Fruit fly (Drosophila melanogaster) whole organism, embryonic: ENCODE measurements around the gene CG9674.

Experiments used
- Aef1 ChIP-seq: fragments of 200-800 bp; sonication (Bioruptor generic); IDR thresholded peaks from 3 replicates; pipeline ENCODE4 v1.3.6; 2022; ENCODE audit warnings: missing biosample characterization, missing genetic modification characterization
- BtbVII ChIP-seq: fragments of 200-800 bp; sonication (Bioruptor generic); optimal IDR thresholded peaks from 3 replicates; lab custom pipeline; 2017; ENCODE audit warnings: missing biosample characterization, mild to moderate bottlenecking, missing genetic modification characterization
- CG10209 ChIP-seq: fragments of 200-800 bp; sonication (Bioruptor generic); optimal IDR thresholded peaks from 3 replicates; lab custom pipeline; 2017; ENCODE audit warnings: missing biosample characterization, mild to moderate bottlenecking, missing genetic modification characterization, missing genetic modification reagents
- CG1024 ChIP-seq: fragments of 200-800 bp; sonication (Bioruptor generic); IDR thresholded peaks from 2 replicates; pipeline ENCODE4 v1.3.6; 2022; ENCODE audit warnings: missing biosample characterization, missing genetic modification characterization
- CG10565 ChIP-seq: fragments of 200-800 bp; sonication (Bioruptor generic); optimal IDR thresholded peaks from 3 replicates; lab custom pipeline; 2016; ENCODE audit warnings: missing biosample characterization, mild to moderate bottlenecking, missing genetic modification characterization
- CG10654 ChIP-seq: fragments of 200-800 bp; sonication (Bioruptor generic); optimal IDR thresholded peaks from 2 replicates; lab custom pipeline; 2016; ENCODE audit warnings: missing biosample characterization, missing genetic modification characterization
- CG11456 ChIP-seq: fragments of 200-800 bp; sonication (Bioruptor generic); IDR thresholded peaks from 3 replicates; pipeline ENCODE4 v1.3.6; 2022; ENCODE audit warnings: missing biosample characterization, missing genetic modification characterization
- CG12071 ChIP-seq: fragments of 200-800 bp; sonication (Bioruptor generic); optimal IDR thresholded peaks from 3 replicates; lab custom pipeline; 2018; ENCODE audit warnings: missing biosample characterization, mild to moderate bottlenecking, missing genetic modification characterization
- CG12236 ChIP-seq: fragments of 200-800 bp; sonication (Bioruptor generic); optimal IDR thresholded peaks from 2 replicates; lab custom pipeline; 2016; ENCODE audit warnings: missing biosample characterization, missing genetic modification characterization
- CG1233 ChIP-seq: fragments of 200-800 bp; sonication (Bioruptor generic); optimal IDR thresholded peaks from 4 replicates; lab custom pipeline; 2018; ENCODE audit warnings: missing biosample characterization, mild to moderate bottlenecking, missing genetic modification characterization
- CG12769 ChIP-seq: fragments of 200-800 bp; sonication (Bioruptor generic); optimal IDR thresholded peaks from 2 replicates; lab custom pipeline; 2019; ENCODE audit warnings: missing biosample characterization, mild to moderate bottlenecking, missing genetic modification characterization, moderate library complexity
- CG12942 ChIP-seq: fragments of 200-800 bp; sonication (Bioruptor generic); optimal IDR thresholded peaks from 3 replicates; lab custom pipeline; 2016; ENCODE audit warnings: missing biosample characterization, missing genetic modification characterization
- CG13424 ChIP-seq: fragments of 200-800 bp; sonication (Bioruptor generic); optimal IDR thresholded peaks from 2 replicates; lab custom pipeline; 2019; ENCODE audit warnings: missing biosample characterization, mild to moderate bottlenecking, missing genetic modification characterization, moderate library complexity
- CG14441 ChIP-seq: fragments of 200-800 bp; sonication (Bioruptor generic); IDR thresholded peaks from 2 replicates; pipeline ENCODE4 v1.3.6; 2022; ENCODE audit warnings: missing biosample characterization, missing genetic modification characterization
- CG15696 ChIP-seq: fragments of 200-800 bp; sonication (Bioruptor generic); optimal IDR thresholded peaks from 2 replicates; lab custom pipeline; 2019; ENCODE audit warnings: missing biosample characterization, mild to moderate bottlenecking, missing genetic modification characterization, moderate library complexity
- CG17186 ChIP-seq: fragments of 200-800 bp; sonication (Bioruptor generic); optimal IDR thresholded peaks from 3 replicates; lab custom pipeline; 2017; ENCODE audit warnings: missing biosample characterization, missing genetic modification reagents, missing genetic modification characterization
- CG2129 ChIP-seq: fragments of 200-800 bp; sonication (Bioruptor generic); IDR thresholded peaks from 2 replicates; pipeline ENCODE4 v1.3.6; 2022; ENCODE audit warnings: missing biosample characterization, missing genetic modification characterization; ENCODE audit not compliant: partially characterized antibody
- CG4328 ChIP-seq: fragments of 200-800 bp; sonication (Bioruptor generic); optimal IDR thresholded peaks from 3 replicates; lab custom pipeline; 2017; ENCODE audit warnings: missing biosample characterization, missing genetic modification reagents, missing genetic modification characterization
- CG7271 ChIP-seq: fragments of 200-800 bp; sonication (Bioruptor generic); optimal IDR thresholded peaks from 2 replicates; lab custom pipeline; 2018; ENCODE audit warnings: missing biosample characterization, mild to moderate bottlenecking, missing genetic modification characterization, moderate library complexity
- CG7987 ChIP-seq: fragments of 200-800 bp; sonication (Bioruptor generic); optimal IDR thresholded peaks from 2 replicates; lab custom pipeline; 2018; ENCODE audit warnings: missing biosample characterization, mild to moderate bottlenecking, missing genetic modification characterization, moderate library complexity
- CG8944 ChIP-seq: fragments of 200-800 bp; sonication (Bioruptor generic); optimal IDR thresholded peaks from 3 replicates; lab custom pipeline; 2016; ENCODE audit warnings: missing biosample characterization, missing genetic modification characterization
- CkIIα-i1 ChIP-seq: fragments of 200-800 bp; sonication (Bioruptor generic); IDR thresholded peaks from 2 replicates; pipeline ENCODE4 v1.3.6; 2022; ENCODE audit warnings: missing biosample characterization, missing genetic modification characterization
- Dbx ChIP-seq: fragments of 200-800 bp; sonication (Bioruptor generic); IDR thresholded peaks from 3 replicates; pipeline ENCODE4 v1.3.6; 2022; ENCODE audit warnings: missing biosample characterization, missing genetic modification characterization
- Deaf1 ChIP-seq: fragments of 200-800 bp; optimal IDR thresholded peaks from 3 replicates; lab custom pipeline; 2019; ENCODE audit warnings: missing biosample characterization, mild to moderate bottlenecking, missing genetic modification characterization, moderate library complexity
- Doc3 ChIP-seq: fragments of 200-800 bp; sonication (Bioruptor generic); IDR thresholded peaks from 3 replicates; pipeline ENCODE4 v1.3.6; 2022; ENCODE audit warnings: missing biosample characterization, missing genetic modification characterization; ENCODE audit not compliant: partially characterized antibody
- HmgD ChIP-seq: fragments of 200-800 bp; sonication (Bioruptor generic); optimal IDR thresholded peaks from 3 replicates; lab custom pipeline; 2016; ENCODE audit warnings: missing biosample characterization, missing genetic modification characterization
- Lpt ChIP-seq: fragments of >200 bp; optimal IDR thresholded peaks from 2 replicates; lab custom pipeline; 2018; ENCODE audit warnings: missing biosample characterization, missing genetic modification characterization
- Mes4 ChIP-seq: fragments of 200-800 bp; sonication (Bioruptor generic); optimal IDR thresholded peaks from 2 replicates; lab custom pipeline; 2016; ENCODE audit warnings: missing biosample characterization, missing genetic modification characterization
- Myb ChIP-seq: fragments of 200-800 bp; sonication (Bioruptor generic); optimal IDR thresholded peaks from 2 replicates; lab custom pipeline; 2016; ENCODE audit warnings: missing biosample characterization, missing genetic modification characterization
- Side ChIP-seq: fragments of 200-800 bp; sonication (Bioruptor generic); optimal IDR thresholded peaks from 2 replicates; lab custom pipeline; 2016; ENCODE audit warnings: missing biosample characterization, missing genetic modification characterization
- Sox100B ChIP-seq: fragments of 200-800 bp; sonication (Bioruptor generic); optimal IDR thresholded peaks from 3 replicates; lab custom pipeline; 2018; ENCODE audit warnings: missing biosample characterization, mild to moderate bottlenecking, missing genetic modification characterization
- Xrp1 ChIP-seq: fragments of 200-800 bp; sonication (Bioruptor generic); IDR thresholded peaks from 2 replicates; pipeline ENCODE4 v1.3.6; 2022; ENCODE audit warnings: missing biosample characterization, missing genetic modification characterization
- ato ChIP-seq: fragments of 200-800 bp; sonication (Bioruptor generic); IDR thresholded peaks from 2 replicates; pipeline ENCODE4 v1.3.6; 2022; ENCODE audit warnings: missing biosample characterization, missing genetic modification characterization; ENCODE audit not compliant: partially characterized antibody
- bab2 ChIP-seq: fragments of 200-800 bp; sonication (Bioruptor generic); optimal IDR thresholded peaks from 2 replicates; lab custom pipeline; 2016; ENCODE audit warnings: missing biosample characterization, missing genetic modification characterization
- crc ChIP-seq: fragments of 200-800 bp; sonication (Bioruptor generic); optimal IDR thresholded peaks from 2 replicates; lab custom pipeline; 2016; ENCODE audit warnings: missing biosample characterization, missing genetic modification characterization
- da ChIP-seq: fragments of 200-800 bp; sonication (Bioruptor generic); optimal IDR thresholded peaks from 2 replicates; lab custom pipeline; 2016; ENCODE audit warnings: missing biosample characterization, missing genetic modification characterization
- dati ChIP-seq: fragments of 200-800 bp; sonication (Bioruptor generic); IDR thresholded peaks from 2 replicates; pipeline ENCODE4 v1.3.6; 2022; ENCODE audit warnings: missing biosample characterization, missing genetic modification characterization
- fru ChIP-seq: fragments of >200 bp; optimal IDR thresholded peaks from 2 replicates; lab custom pipeline; 2017
- kah ChIP-seq: fragments of 200-800 bp; sonication (Bioruptor generic); optimal IDR thresholded peaks from 2 replicates; lab custom pipeline; 2018; ENCODE audit warnings: missing biosample characterization, mild to moderate bottlenecking, missing genetic modification characterization
- maf-S ChIP-seq: fragments of 200-800 bp; sonication (Bioruptor generic); optimal IDR thresholded peaks from 2 replicates; lab custom pipeline; 2016; ENCODE audit warnings: missing biosample characterization, missing genetic modification characterization
- nerfin-1 ChIP-seq: fragments of 200-800 bp; sonication (Bioruptor generic); optimal IDR thresholded peaks from 3 replicates; lab custom pipeline; 2019; ENCODE audit warnings: missing biosample characterization, mild to moderate bottlenecking, missing genetic modification characterization, moderate library complexity
- odd ChIP-seq: fragments of 200-800 bp; sonication (Bioruptor generic); optimal IDR thresholded peaks from 2 replicates; lab custom pipeline; 2017; ENCODE audit warnings: missing biosample characterization, mild to moderate bottlenecking, missing genetic modification characterization
- otp ChIP-seq: fragments of 200-800 bp; sonication (Bioruptor generic); IDR thresholded peaks from 3 replicates; pipeline ENCODE4, ENCODE4 v1.3.6; 2022; ENCODE audit warnings: missing biosample characterization, missing genetic modification characterization
- ranshi ChIP-seq: fragments of 200-800 bp; sonication (Bioruptor generic); IDR thresholded peaks from 2 replicates; pipeline ENCODE4 v1.3.6; 2022; ENCODE audit warnings: missing biosample characterization, missing genetic modification characterization
- row ChIP-seq: fragments of 200-800 bp; sonication (Bioruptor generic); IDR thresholded peaks from 3 replicates; pipeline ENCODE4 v1.3.6; 2022; ENCODE audit warnings: missing biosample characterization, missing genetic modification characterization
- run ChIP-seq: fragments of 200-800 bp; sonication (Bioruptor generic); optimal IDR thresholded peaks from 3 replicates; lab custom pipeline; 2018; ENCODE audit warnings: missing biosample characterization, mild to moderate bottlenecking, missing genetic modification characterization
- tna ChIP-seq: fragments of 200-800 bp; sonication (Bioruptor generic); IDR thresholded peaks from 2 replicates; pipeline ENCODE4 v1.3.6; 2022; ENCODE audit warnings: missing biosample characterization, missing genetic modification characterization; ENCODE audit not compliant: partially characterized antibody
- trh ChIP-seq: fragments of 200-800 bp; sonication (Bioruptor generic); optimal IDR thresholded peaks from 2 replicates; lab custom pipeline; 2016; ENCODE audit warnings: missing biosample characterization, missing genetic modification characterization
- tx ChIP-seq: fragments of 200-800 bp; sonication (Bioruptor generic); optimal IDR thresholded peaks from 2 replicates; lab custom pipeline; 2016; ENCODE audit warnings: missing biosample characterization, missing genetic modification characterization
- unc-4 ChIP-seq: fragments of 200-800 bp; sonication (Bioruptor generic); IDR thresholded peaks from 2 replicates; pipeline ENCODE4 v1.3.6; 2022; ENCODE audit warnings: missing biosample characterization, missing genetic modification characterization; ENCODE audit not compliant: partially characterized antibody
- vfl ChIP-seq: fragments of 200-800 bp; sonication (Bioruptor generic); optimal IDR thresholded peaks from 2 replicates; lab custom pipeline; 2016; ENCODE audit warnings: missing biosample characterization, missing genetic modification characterization

The CG9674 gene

dm6 chr3L:16803708-16804350 is 3.7 kb downstream of the CG9674 start (continued):
- TF ChIP-seq CG8944 (GFP tag; lab: Kevin White, UChicago), result no peak
- TF ChIP-seq CG7987, result peak; percentile 68
- no peak for TF ChIP-seq dati (GFP tag; lab: Robert Waterston, UW)
- TF ChIP-seq CG1024 (GFP tag; lab: Robert Waterston, UW), result no peak
- TF ChIP-seq CG1233 (GFP tag; lab: Kevin White, UChicago), result peak; percentile 53
- TF ChIP-seq BtbVII, result peak; percentile 72
- TF ChIP-seq Myb (GFP tag; lab: Kevin White, UChicago), result no peak
- no peak for TF ChIP-seq bab2 (GFP tag; lab: Kevin White, UChicago)
- TF ChIP-seq tna, result no peak
- TF ChIP-seq maf-S (GFP tag; lab: Kevin White, UChicago), result no peak
- TF ChIP-seq Dbx (GFP tag; lab: Robert Waterston, UW), result peak; percentile 47; the same call in 1 of the 3 replicates
- no peak for TF ChIP-seq CG10654 (GFP tag; lab: Kevin White, UChicago)
- peak; percentile 85 for TF ChIP-seq CG12071 (GFP tag; lab: Kevin White, UChicago)
- no peak for TF ChIP-seq row (GFP tag; lab: Robert Waterston, UW)
- no peak for TF ChIP-seq CG13424
- TF ChIP-seq CG12942 (GFP tag; lab: Kevin White, UChicago), result no peak
- TF ChIP-seq CkIIα-i1 (GFP tag; lab: Robert Waterston, UW), result no peak
- peak; percentile 27 for TF ChIP-seq run (tag; lab: Kevin White, UChicago)
- TF ChIP-seq da (GFP tag; lab: Kevin White, UChicago), result no peak
- TF ChIP-seq CG4328, result peak; percentile 34
- TF ChIP-seq Xrp1, result peak; percentile 30; the same call in 1 of the 2 replicates
- TF ChIP-seq CG12236, result no peak
- TF ChIP-seq crc (GFP tag; lab: Kevin White, UChicago), result no peak
- TF ChIP-seq CG14441 (GFP tag; lab: Robert Waterston, UW), result 0 out of 2 replicates have a peak, but pooled peaks have one; percentile 29
- no peak for TF ChIP-seq CG15696 (tag; lab: Kevin White, UChicago)
- peak; percentile 6 for TF ChIP-seq CG17186 (GFP tag; lab: Kevin White, UChicago)
- TF ChIP-seq odd (GFP tag; lab: Kevin White, UChicago), result peak; percentile 47
- TF ChIP-seq Doc3, result no peak
- TF ChIP-seq Side, result no peak
- no peak for TF ChIP-seq Aef1 (GFP tag; lab: Robert Waterston, UW)
- no peak for TF ChIP-seq Deaf1 (tag; lab: Kevin White, UChicago)
- TF ChIP-seq vfl (GFP tag; lab: Kevin White, UChicago), result no peak
- no peak for TF ChIP-seq otp (GFP tag; lab: Robert Waterston, UW)
- TF ChIP-seq CG2129 (GFP tag; lab: Robert Waterston, UW), result no peak
- TF ChIP-seq HmgD (GFP tag; lab: Kevin White, UChicago), result no peak
- TF ChIP-seq Lpt, result no peak
- TF ChIP-seq nerfin-1 (tag; lab: Kevin White, UChicago), result peak; percentile 29
- no peak for TF ChIP-seq tx
- TF ChIP-seq CG11456 (GFP tag; lab: Robert Waterston, UW), result 0 out of 3 replicates have a peak, but pooled peaks have one; percentile 46
- TF ChIP-seq unc-4 (GFP tag; lab: Robert Waterston, UW), result no peak
- TF ChIP-seq Mes4, result no peak
- TF ChIP-seq CG10209 (GFP tag; lab: Kevin White, UChicago), result no peak
- peak; percentile 19 for TF ChIP-seq CG12769 (tag; lab: Kevin White, UChicago)
- no peak for TF ChIP-seq CG10565 (GFP tag; lab: Kevin White, UChicago)
- peak; percentile 46 for TF ChIP-seq kah (GFP tag; lab: Kevin White, UChicago)
- TF ChIP-seq CG7271 (tag; lab: Kevin White, UChicago), result no peak
- no peak for TF ChIP-seq ato
- peak; percentile 21; the same call in 1 of the 2 replicates for TF ChIP-seq ranshi
- no peak for TF ChIP-seq trh (GFP tag; lab: Kevin White, UChicago)
- peak; percentile 71 for TF ChIP-seq Sox100B
- no peak for TF ChIP-seq fru (lab: Kevin White, UChicago)
